Worm (Caenorhabditis elegans) whole organism, L4 larva: ENCODE data around the gene gro-1.

Source experiments
- F26F4.8 ChIP-seq: fragments of 200-800 bp; sonication (Bioruptor generic); conservative IDR thresholded peaks from 2 replicates; pipeline ENCODE4 v1.3.6; 2022; ENCODE audit warnings: missing genetic modification characterization, missing compliant biosample characterization
- F44E2.7 ChIP-seq: fragments of 200-800 bp; sonication (Bioruptor generic); IDR thresholded peaks from 2 replicates; pipeline ENCODE4 v2.1.2; 2022; ENCODE audit warnings: missing genetic modification characterization, missing compliant biosample characterization
- T20F7.1 ChIP-seq: fragments of 200-800 bp; sonication (Bioruptor generic); optimal IDR thresholded peaks from 2 replicates; lab custom pipeline; 2018; ENCODE audit warnings: mild to moderate bottlenecking, missing genetic modification characterization, missing compliant biosample characterization
- Y48G9A.11 ChIP-seq: fragments of 200-800 bp; sonication (Bioruptor generic); IDR thresholded peaks from 2 replicates; pipeline ENCODE4 v1.3.6; 2022; ENCODE audit warnings: missing genetic modification reagents, missing genetic modification characterization, missing compliant biosample characterization
- Y5F2A.4 ChIP-seq: fragments of 200-800 bp; sonication (Bioruptor generic); optimal IDR thresholded peaks from 2 replicates; lab custom pipeline; 2018; ENCODE audit warnings: mild to moderate bottlenecking, missing genetic modification characterization, missing compliant biosample characterization
- Y75B8A.6 ChIP-seq: fragments of 200-800 bp; sonication (Bioruptor generic); IDR thresholded peaks from 2 replicates; pipeline ENCODE4 v1.3.6; 2022; ENCODE audit warnings: missing genetic modification reagents, missing genetic modification characterization, missing compliant biosample characterization
- ZK337.2 ChIP-seq: fragments of 200-800 bp; sonication (Bioruptor generic); IDR thresholded peaks from 2 replicates; pipeline ENCODE4 v1.3.6; 2022; ENCODE audit warnings: missing genetic modification reagents, missing genetic modification characterization, missing compliant biosample characterization
- attf-4 ChIP-seq: sonication (generic microtip); optimal IDR thresholded peaks from 3 replicates; lab custom pipeline; 2017; ENCODE audit warnings: missing biosample characterization, missing genetic modification characterization
- ceh-82 ChIP-seq: sonication (generic microtip); optimal IDR thresholded peaks from 2 replicates; lab custom pipeline; 2017; ENCODE audit warnings: missing biosample characterization, missing genetic modification characterization
- ces-1 ChIP-seq: fragments of 150-350 bp; sonication (generic microtip); optimal IDR thresholded peaks from 4 replicates; lab custom pipeline; 2014; ENCODE audit warnings: missing biosample characterization, missing genetic modification reagents, missing genetic modification characterization
- ctbp-1 ChIP-seq: fragments of 200-800 bp; sonication (Bioruptor generic); IDR thresholded peaks from 2 replicates; pipeline ENCODE4 v1.3.6; 2022; ENCODE audit warnings: missing genetic modification reagents, missing genetic modification characterization, missing compliant biosample characterization
- daf-12 ChIP-seq: fragments of 150-350 bp; optimal IDR thresholded peaks from 2 replicates; lab custom pipeline; 2014; ENCODE audit warnings: missing biosample characterization, missing genetic modification reagents, missing genetic modification characterization
- daf-16 ChIP-seq, 3 experiments: sonication (generic microtip); optimal IDR thresholded peaks; 2 replicates each; lab custom pipeline; 2016 to 2017; ENCODE audit warnings: missing genetic modification characterization in 3 of 3, missing genetic modification reagents in 3 of 3, mild to moderate bottlenecking in 2 of 3, missing compliant biosample characterization in 2 of 3, missing biosample characterization in 1 of 3, moderate library complexity in 1 of 3
- dpl-1 ChIP-seq: fragments of 150-350 bp; optimal IDR thresholded peaks from 2 replicates; lab custom pipeline; 2014; ENCODE audit warnings: missing biosample characterization, missing genetic modification reagents, missing genetic modification characterization
- duxl-1 ChIP-seq: sonication (generic microtip); optimal IDR thresholded peaks from 2 replicates; lab custom pipeline; 2016; ENCODE audit warnings: mild to moderate bottlenecking, missing genetic modification characterization, moderate library complexity, missing compliant biosample characterization; ENCODE audit not compliant: poor library complexity
- egl-43 ChIP-seq: fragments of 200-800 bp; sonication (Bioruptor generic); IDR thresholded peaks from 2 replicates; pipeline ENCODE4 v1.3.6; 2022; ENCODE audit warnings: missing genetic modification reagents, missing genetic modification characterization, missing compliant biosample characterization
- hlh-11 ChIP-seq: fragments of 200-800 bp; sonication (Bioruptor generic); optimal IDR thresholded peaks from 2 replicates; lab custom pipeline; 2018; ENCODE audit warnings: mild to moderate bottlenecking, missing genetic modification characterization, missing compliant biosample characterization
- hlh-30 ChIP-seq: sonication (generic microtip); optimal IDR thresholded peaks from 2 replicates; lab custom pipeline; 2017; ENCODE audit warnings: antibody characterized with exemption, mild to moderate bottlenecking, missing genetic modification characterization, missing compliant biosample characterization; ENCODE audit not compliant: insufficient read depth
- hmg-1.1 ChIP-seq: fragments of 200-800 bp; sonication (Bioruptor generic); IDR thresholded peaks from 2 replicates; pipeline ENCODE4 v1.3.6; 2022; ENCODE audit warnings: missing genetic modification reagents, missing genetic modification characterization, missing compliant biosample characterization
- lin-13 ChIP-seq: fragments of 150-350 bp; optimal IDR thresholded peaks from 2 replicates; lab custom pipeline; 2014; ENCODE audit warnings: missing biosample characterization, missing genetic modification reagents, missing genetic modification characterization
- lin-15B ChIP-seq: fragments of 150-350 bp; sonication (generic microtip); optimal IDR thresholded peaks from 3 replicates; lab custom pipeline; 2014; ENCODE audit warnings: missing biosample characterization, missing genetic modification characterization
- lin-38 ChIP-seq: fragments of 200-800 bp; sonication (Bioruptor generic); IDR thresholded peaks from 2 replicates; pipeline ENCODE4 v1.3.6; 2022; ENCODE audit warnings: missing genetic modification reagents, missing genetic modification characterization, missing compliant biosample characterization
- nhr-102 ChIP-seq: sonication (generic microtip); optimal IDR thresholded peaks from 2 replicates; lab custom pipeline; 2016; ENCODE audit warnings: mild to moderate bottlenecking, missing genetic modification characterization, moderate library complexity, missing compliant biosample characterization
- nhr-28 ChIP-seq: fragments of 150-350 bp; optimal IDR thresholded peaks from 2 replicates; lab custom pipeline; 2014; ENCODE audit warnings: missing biosample characterization, missing genetic modification characterization
- nhr-48 ChIP-seq: sonication (generic microtip); optimal IDR thresholded peaks from 2 replicates; lab custom pipeline; 2016; ENCODE audit warnings: mild to moderate bottlenecking, missing genetic modification characterization, missing compliant biosample characterization
- nhr-76 ChIP-seq: fragments of 150-350 bp; optimal IDR thresholded peaks from 2 replicates; lab custom pipeline; 2014; ENCODE audit warnings: missing biosample characterization, missing genetic modification characterization
- pha-4 ChIP-seq, 2 experiments: fragments of 150-350 bp in 1 of 2; fragments of 200-800 bp in 1 of 2; sonication (Bioruptor generic) in 1 of 2; IDR thresholded peaks in 1 of 2; optimal IDR thresholded peaks in 1 of 2; 2 replicates each; pipeline versions ENCODE4 v1.3.6 to Lab custom; 2014 to 2022; ENCODE audit warnings: missing genetic modification characterization in 2 of 2, missing genetic modification reagents in 2 of 2, missing biosample characterization in 1 of 2, missing compliant biosample characterization in 1 of 2
- rbr-2 ChIP-seq: sonication (generic microtip); optimal IDR thresholded peaks from 2 replicates; lab custom pipeline; 2016; ENCODE audit warnings: missing genotype, missing genetic modification characterization, missing compliant biosample characterization
- sdz-12 ChIP-seq: fragments of 200-800 bp; sonication (Bioruptor generic); optimal IDR thresholded peaks from 2 replicates; lab custom pipeline; 2018; ENCODE audit warnings: mild to moderate bottlenecking, missing genetic modification characterization, missing compliant biosample characterization
- unc-130 ChIP-seq: sonication (generic microtip); optimal IDR thresholded peaks from 2 replicates; lab custom pipeline; 2016; ENCODE audit warnings: missing genetic modification reagents, missing genetic modification characterization, missing compliant biosample characterization
- unc-39 ChIP-seq: sonication (generic microtip); optimal IDR thresholded peaks from 2 replicates; lab custom pipeline; 2017; ENCODE audit warnings: missing biosample characterization, missing genetic modification characterization
- unc-62 ChIP-seq, 3 experiments: fragments of 150-350 bp in 1 of 3; sonication (generic microtip); optimal IDR thresholded peaks in 2 of 3; peaks in 1 of 3; 1 replicate in 1 of 3; 2 replicates in 2 of 3; lab custom pipeline; 2014 to 2017; ENCODE audit warnings: missing biosample characterization in 3 of 3, missing genetic modification characterization in 3 of 3, missing genetic modification reagents in 3 of 3, missing genotype in 1 of 3
- zag-1 ChIP-seq: fragments of 150-350 bp; optimal IDR thresholded peaks from 2 replicates; lab custom pipeline; 2014; ENCODE audit warnings: missing biosample characterization, missing genetic modification characterization
- zfp-3 ChIP-seq: fragments of 200-800 bp; sonication (Bioruptor generic); conservative IDR thresholded peaks from 2 replicates; pipeline ENCODE4 v1.3.6; 2022; ENCODE audit warnings: missing genetic modification reagents, missing genetic modification characterization, missing compliant biosample characterization

gro-1 gene

DNA sequence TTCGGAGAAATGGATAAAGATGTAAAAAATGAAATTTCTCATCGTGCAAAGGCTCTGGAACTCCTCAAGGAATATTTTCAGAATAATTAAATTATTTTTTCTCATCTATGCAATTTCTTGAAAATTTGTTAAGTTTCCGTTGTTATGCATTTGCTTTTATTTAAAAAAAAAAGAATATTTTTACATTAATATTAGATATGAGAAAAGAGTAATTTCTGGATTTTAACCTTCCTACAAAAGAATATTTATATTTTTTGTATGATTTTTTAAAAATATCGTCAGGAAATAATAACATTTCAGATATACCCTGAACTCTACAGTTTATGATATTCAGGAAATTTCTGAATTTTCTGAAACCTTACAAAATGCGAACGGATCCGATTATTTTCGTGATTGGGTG, at the start of gene gro-1:
Gene gro-1 (plus strand): TSS at position 301 of the 400 bp plus-strand sequence.
- no peak for TF ChIP-seq sdz-12
- no peak for TF ChIP-seq unc-130
- TF ChIP-seq daf-12: no peak
- peak in 1 of 2 experiments; percentile 17 for TF ChIP-seq unc-62 (GFP tag; optimal IDR thresholded peaks at IDR 0.05 in 1 of 2; lab: Kevin White, UChicago)
- no peak for TF ChIP-seq unc-62 (tag; optimal IDR thresholded peaks at IDR 0.05; lab: Kevin White, UChicago)

DNA sequence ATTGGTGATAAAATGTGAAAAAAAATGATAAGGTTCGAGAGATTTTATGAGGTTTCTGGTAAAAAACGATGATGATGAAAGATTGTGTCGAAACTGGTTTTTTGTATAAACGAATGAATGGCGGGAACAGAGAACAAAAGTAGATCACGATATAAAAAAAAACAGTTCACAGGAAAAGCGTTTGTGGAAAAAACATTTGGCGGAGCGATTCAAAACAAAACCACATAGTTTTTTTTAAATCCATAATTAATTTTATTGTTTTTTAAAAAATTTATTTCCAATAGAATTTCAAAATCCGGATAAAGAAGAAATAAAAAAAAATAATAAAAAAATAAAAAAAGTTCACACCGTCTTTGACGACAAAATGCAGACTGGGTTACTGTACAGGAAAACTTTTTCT, 49.5 kb upstream of the gro-1 start, which contains the start of gene ZC155.4:
Gene ZC155.4 (minus strand): TSS at position 101 of the 400 bp plus-strand sequence.
- TF ChIP-seq daf-16 (GFP tag; optimal IDR thresholded peaks at IDR 0.05; lab: Kevin White, UChicago) (no peak), daf-16 (tag; optimal IDR thresholded peaks at IDR 0.05; lab: Kevin White, UChicago) (no peak), sdz-12 (no peak), hmg-1.1 (no peak), daf-12 (no peak), lin-38 (no peak), duxl-1 (tag; lab: Kevin White, UChicago) (no peak), Y48G9A.11 (GFP tag; lab: Robert Waterston, UW) (no peak), ZK337.2 (GFP tag; lab: Robert Waterston, UW) (no peak), ctbp-1 (GFP tag; lab: Robert Waterston, UW) (no peak), attf-4 (tag; lab: Kevin White, UChicago) (no peak), nhr-28 (tag; lab: Kevin White, UChicago) (no peak), nhr-76 (tag; lab: Kevin White, UChicago) (no peak), ceh-82 (tag; lab: Kevin White, UChicago) (no peak), zfp-3 (GFP tag; lab: Robert Waterston, UW) (no peak), pha-4 (GFP tag; IDR thresholded peaks at IDR 0.05; lab: Robert Waterston, UW) (no peak), pha-4 (tag; optimal IDR thresholded peaks at IDR 0.05; lab: Kevin White, UChicago) (no peak), unc-130 (no peak), T20F7.1 (GFP tag; lab: Kevin White, UChicago) (no peak), rbr-2 (tag; lab: Kevin White, UChicago) (no peak), F44E2.7 (GFP tag; lab: Robert Waterston, UW) (no peak), nhr-48 (tag; lab: Kevin White, UChicago) (no peak)

- TF ChIP-seq unc-39 (tag; lab: Kevin White, UChicago) (no peak), lin-15B (tag; lab: Kevin White, UChicago) (no peak), daf-16 (GFP tag; optimal IDR thresholded peaks at IDR 0.05; lab: Kevin White, UChicago) (no peak), daf-16 (tag; optimal IDR thresholded peaks at IDR 0.05; lab: Kevin White, UChicago) (no peak), zfp-3 (GFP tag; lab: Robert Waterston, UW) (no peak), hmg-1.1 (no peak), Y5F2A.4 (GFP tag; lab: Kevin White, UChicago) (no peak)
- TF ChIP-seq, all 104 proteins: peak for 0
These were observed 47.4 kb upstream of the gro-1 start, which contains the start of gene cutl-19 for ce11 chrIII:5217511-5217910. Gene cutl-19, minus strand, starts transcription at chrIII:5217611.

- TF ChIP-seq nhr-102 (tag; lab: Kevin White, UChicago) (no peak), ZK337.2 (GFP tag; lab: Robert Waterston, UW) (no peak), dpl-1 (GFP tag; lab: Kevin White, UChicago) (no peak), lin-13 (GFP tag; lab: Kevin White, UChicago) (no peak), F26F4.8 (no peak), hlh-11 (tag; lab: Kevin White, UChicago) (no peak), Y75B8A.6 (GFP tag; lab: Robert Waterston, UW) (no peak), egl-43 (GFP tag; lab: Robert Waterston, UW) (no peak), zag-1 (tag; lab: Kevin White, UChicago) (no peak), ces-1 (GFP tag; lab: Kevin White, UChicago) (no peak), Y5F2A.4 (GFP tag; lab: Kevin White, UChicago) (no peak), hlh-30 (tag; lab: Kevin White, UChicago) (no peak)
These were observed 46.2 kb upstream of the gro-1 start, which contains the start of gene ZC155.2 for ce11 chrIII:5218687-5219086. Gene ZC155.2, plus strand, starts transcription at chrIII:5218987.
